Worm (Caenorhabditis elegans): ENCODE measurements around the gene C32D5.10.

DNA sequence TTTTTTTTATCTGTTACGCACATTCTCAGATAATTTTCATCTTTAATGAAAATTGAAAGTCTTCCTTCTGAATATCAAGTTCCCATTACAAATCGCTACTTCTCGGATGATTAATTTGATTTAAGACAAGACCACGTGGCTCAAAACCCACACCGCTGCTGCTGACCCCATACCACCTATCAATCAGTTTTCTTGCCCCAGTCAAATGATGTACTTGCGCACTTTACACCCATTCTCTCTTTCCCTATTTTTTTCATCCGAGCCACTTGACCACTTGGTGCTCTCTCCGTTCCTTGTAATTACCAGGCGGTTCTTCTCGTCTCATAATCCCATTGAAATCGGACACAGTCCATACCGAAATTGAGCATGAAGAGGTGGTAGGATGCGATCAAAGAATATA, 42.2 kb upstream of the C32D5.10 start:
- TF ChIP-seq him-1 (tag; optimal IDR thresholded peaks at IDR 0.05) (no peak), W03F9.2 (tag; optimal IDR thresholded peaks at IDR 0.05) (no peak)
